Worm (Caenorhabditis elegans) whole organism, late embryonic: ENCODE results near the gene acp-4.

ENCODE experiments used
- C08G9.2 ChIP-seq: sonication (generic microtip); optimal IDR thresholded peaks from 2 replicates; lab custom pipeline; 2016; ENCODE audit warnings: mild to moderate bottlenecking, missing genetic modification characterization, moderate library complexity, missing compliant biosample characterization
- F13H6.1 ChIP-seq: sonication (generic microtip); optimal IDR thresholded peaks from 2 replicates; lab custom pipeline; 2016; ENCODE audit warnings: missing genetic modification characterization, missing compliant biosample characterization
- K09A11.1 ChIP-seq: sonication (generic microtip); optimal IDR thresholded peaks from 2 replicates; lab custom pipeline; 2017; ENCODE audit warnings: antibody characterized with exemption, mild to moderate bottlenecking, missing genetic modification characterization, missing compliant biosample characterization; ENCODE audit not compliant: insufficient read depth
- T23F11.4 ChIP-seq: fragments of 200-800 bp; sonication (Bioruptor generic); optimal IDR thresholded peaks from 2 replicates; lab custom pipeline; 2018; ENCODE audit warnings: mild to moderate bottlenecking, missing genetic modification characterization, missing compliant biosample characterization
- ama-1 ChIP-seq: fragments of 150-350 bp; optimal IDR thresholded peaks from 2 replicates; lab custom pipeline; 2014
- ceh-14 ChIP-seq: sonication (generic microtip); optimal IDR thresholded peaks from 2 replicates; lab custom pipeline; 2016; ENCODE audit warnings: missing genotype, missing genetic modification characterization, missing compliant biosample characterization
- ceh-18 ChIP-seq: sonication (generic microtip); optimal IDR thresholded peaks from 2 replicates; lab custom pipeline; 2016; ENCODE audit warnings: missing genetic modification characterization, missing compliant biosample characterization
- ceh-19 ChIP-seq: fragments of 200-800 bp; sonication (Bioruptor generic); optimal IDR thresholded peaks from 2 replicates; lab custom pipeline; 2018; ENCODE audit warnings: mild to moderate bottlenecking, missing genetic modification characterization, missing compliant biosample characterization
- ceh-2 ChIP-seq: sonication (generic microtip); optimal IDR thresholded peaks from 2 replicates; lab custom pipeline; 2016; ENCODE audit warnings: missing genotype, missing genetic modification characterization, missing compliant biosample characterization
- ceh-31 ChIP-seq: sonication (generic microtip); optimal IDR thresholded peaks from 2 replicates; lab custom pipeline; 2016; ENCODE audit warnings: missing genetic modification characterization, missing compliant biosample characterization
- ceh-34 ChIP-seq: sonication (generic microtip); optimal IDR thresholded peaks from 2 replicates; lab custom pipeline; 2016; ENCODE audit warnings: mild to moderate bottlenecking, missing genetic modification characterization, missing compliant biosample characterization
- ceh-45 ChIP-seq: fragments of 200-800 bp; sonication (Bioruptor generic); IDR thresholded peaks from 2 replicates; pipeline ENCODE4 v1.3.6; 2022; ENCODE audit warnings: missing genetic modification reagents, missing genetic modification characterization, missing compliant biosample characterization
- ceh-48 ChIP-seq: sonication (generic microtip); optimal IDR thresholded peaks from 2 replicates; lab custom pipeline; 2016; ENCODE audit warnings: missing genetic modification characterization, inconsistent platforms, missing compliant biosample characterization
- ceh-6 ChIP-seq: fragments of 200-800 bp; sonication (Bioruptor generic); optimal IDR thresholded peaks from 2 replicates; lab custom pipeline; 2018; ENCODE audit warnings: mild to moderate bottlenecking, missing genetic modification characterization, missing compliant biosample characterization
- ceh-9 ChIP-seq: sonication (generic microtip); optimal IDR thresholded peaks from 2 replicates; lab custom pipeline; 2016; ENCODE audit warnings: mild to moderate bottlenecking, missing genetic modification characterization, inconsistent platforms, missing compliant biosample characterization
- che-1 ChIP-seq: sonication (generic microtip); optimal IDR thresholded peaks from 2 replicates; lab custom pipeline; 2016; ENCODE audit warnings: mild to moderate bottlenecking, missing genetic modification characterization, missing compliant biosample characterization
- dmd-4 ChIP-seq: sonication (generic microtip); optimal IDR thresholded peaks from 2 replicates; lab custom pipeline; 2016; ENCODE audit warnings: borderline replicate concordance, missing genetic modification characterization, missing compliant biosample characterization
- dve-1 ChIP-seq: sonication (generic microtip); optimal IDR thresholded peaks from 2 replicates; lab custom pipeline; 2017; ENCODE audit warnings: antibody characterized with exemption, mild to moderate bottlenecking, missing genetic modification characterization, missing compliant biosample characterization
- elt-4 ChIP-seq: sonication (generic microtip); optimal IDR thresholded peaks from 2 replicates; lab custom pipeline; 2016; ENCODE audit warnings: missing genetic modification characterization, missing compliant biosample characterization
- eyg-1 ChIP-seq: sonication (generic microtip); optimal IDR thresholded peaks from 2 replicates; lab custom pipeline; 2016; ENCODE audit warnings: missing genotype, missing genetic modification characterization, missing compliant biosample characterization
- fax-1 ChIP-seq: sonication (generic microtip); optimal IDR thresholded peaks from 2 replicates; lab custom pipeline; 2016; ENCODE audit warnings: missing genotype, missing genetic modification characterization, missing compliant biosample characterization
- fkh-6 ChIP-seq: sonication (generic microtip); optimal IDR thresholded peaks from 2 replicates; lab custom pipeline; 2016; ENCODE audit warnings: missing genetic modification characterization, missing compliant biosample characterization
- gmeb-2 ChIP-seq: sonication (generic microtip); optimal IDR thresholded peaks from 2 replicates; lab custom pipeline; 2016; ENCODE audit warnings: missing genetic modification characterization, inconsistent platforms, missing compliant biosample characterization
- hlh-13 ChIP-seq: fragments of 200-800 bp; sonication (Bioruptor generic); optimal IDR thresholded peaks from 2 replicates; lab custom pipeline; 2018; ENCODE audit warnings: mild to moderate bottlenecking, missing genetic modification characterization, missing compliant biosample characterization
- hlh-15 ChIP-seq: sonication (generic microtip); optimal IDR thresholded peaks from 2 replicates; lab custom pipeline; 2016; ENCODE audit warnings: missing genetic modification characterization, missing compliant biosample characterization
- hlh-30 ChIP-seq: sonication (generic microtip); optimal IDR thresholded peaks from 2 replicates; lab custom pipeline; 2017; ENCODE audit warnings: antibody characterized with exemption, missing genetic modification characterization, missing compliant biosample characterization; ENCODE audit not compliant: insufficient read depth
- madf-2 ChIP-seq: sonication (generic microtip); optimal IDR thresholded peaks from 2 replicates; lab custom pipeline; 2017; ENCODE audit warnings: missing genetic modification characterization, missing compliant biosample characterization
- nhr-11 ChIP-seq: fragments of 150-350 bp; optimal IDR thresholded peaks from 2 replicates; lab custom pipeline; 2014; ENCODE audit warnings: missing biosample characterization, missing genetic modification characterization
- nhr-232 ChIP-seq: sonication (generic microtip); optimal IDR thresholded peaks from 2 replicates; lab custom pipeline; 2016; ENCODE audit warnings: missing genetic modification characterization, missing compliant biosample characterization
- npax-4 ChIP-seq: sonication (generic microtip); optimal IDR thresholded peaks from 2 replicates; lab custom pipeline; 2016; ENCODE audit warnings: missing genetic modification characterization, missing compliant biosample characterization
- odd-2 ChIP-seq: sonication (generic microtip); optimal IDR thresholded peaks from 2 replicates; lab custom pipeline; 2017; ENCODE audit warnings: antibody characterized with exemption, mild to moderate bottlenecking, missing genetic modification characterization, missing compliant biosample characterization
- pha-2 ChIP-seq: sonication (generic microtip); optimal IDR thresholded peaks from 2 replicates; lab custom pipeline; 2017; ENCODE audit warnings: mild to moderate bottlenecking, missing genetic modification characterization, missing compliant biosample characterization
- pha-4 ChIP-seq: fragments of 150-350 bp; optimal IDR thresholded peaks from 2 replicates; lab custom pipeline; 2018; ENCODE audit warnings: missing biosample characterization, missing genetic modification reagents, missing genetic modification characterization
- pros-1 ChIP-seq: fragments of 150-350 bp; optimal IDR thresholded peaks from 2 replicates; lab custom pipeline; 2014; ENCODE audit warnings: missing biosample characterization, missing genetic modification reagents, missing genetic modification characterization
- ref-2 ChIP-seq: sonication (generic microtip); optimal IDR thresholded peaks from 2 replicates; lab custom pipeline; 2016; ENCODE audit warnings: missing genetic modification characterization, missing compliant biosample characterization
- rnt-1 ChIP-seq: sonication (generic microtip); optimal IDR thresholded peaks from 2 replicates; lab custom pipeline; 2016; ENCODE audit warnings: missing genetic modification characterization, missing compliant biosample characterization
- sdc-2 ChIP-seq: sonication (generic microtip); optimal IDR thresholded peaks from 2 replicates; lab custom pipeline; 2016; ENCODE audit warnings: missing genotype, missing genetic modification characterization, missing compliant biosample characterization
- sox-4 ChIP-seq: sonication (generic microtip); optimal IDR thresholded peaks from 2 replicates; lab custom pipeline; 2017; ENCODE audit warnings: mild to moderate bottlenecking, missing genetic modification characterization, inconsistent platforms, missing compliant biosample characterization
- tbx-2 ChIP-seq: sonication (generic microtip); optimal IDR thresholded peaks from 2 replicates; lab custom pipeline; 2016; ENCODE audit warnings: missing genetic modification characterization, missing compliant biosample characterization
- tbx-7 ChIP-seq: sonication (generic microtip); optimal IDR thresholded peaks from 2 replicates; lab custom pipeline; 2016; ENCODE audit warnings: missing genotype, missing genetic modification characterization, missing compliant biosample characterization
- unc-42 ChIP-seq: sonication (generic microtip); optimal IDR thresholded peaks from 2 replicates; lab custom pipeline; 2016; ENCODE audit warnings: missing genotype, missing genetic modification characterization, missing compliant biosample characterization
- unc-55 ChIP-seq: sonication (generic microtip); optimal IDR thresholded peaks from 2 replicates; lab custom pipeline; 2017; ENCODE audit warnings: missing biosample characterization, missing genetic modification reagents, missing genetic modification characterization
- unc-86 ChIP-seq: sonication (generic microtip); optimal IDR thresholded peaks from 2 replicates; lab custom pipeline; 2016; ENCODE audit warnings: missing genetic modification characterization, missing compliant biosample characterization

acp-4 gene

DNA sequence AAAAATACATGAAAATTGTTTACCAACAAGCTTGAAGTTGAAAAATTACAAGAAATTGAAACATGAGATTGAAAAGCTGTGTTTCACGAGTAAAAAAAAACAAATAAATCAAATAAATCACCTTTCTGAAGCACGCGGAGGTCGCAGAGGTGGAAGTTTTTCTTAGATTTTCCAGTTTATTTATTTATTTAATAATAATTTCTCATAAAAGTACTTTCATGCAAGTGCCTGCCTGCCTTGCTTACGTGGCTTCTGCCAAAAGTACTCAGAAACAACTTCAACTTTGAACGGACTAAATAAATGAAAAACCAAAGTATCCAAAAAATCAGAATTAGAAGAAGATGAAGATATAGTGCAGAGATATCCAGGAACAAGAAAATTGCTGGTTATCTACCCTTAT, 3.0 kb downstream of the acp-4 start, which contains the start of gene acp-2:
Gene acp-2, minus strand, starts transcription at position 101 of the 400 bp plus-strand sequence.
- TF ChIP-seq fax-1 (no peak), unc-86 (tag; lab: Kevin White, UChicago) (no peak), nhr-232 (no peak), rnt-1 (tag; lab: Kevin White, UChicago) (no peak), T23F11.4 (GFP tag; lab: Kevin White, UChicago) (no peak), sdc-2 (tag; lab: Kevin White, UChicago) (no peak), elt-4 (tag; lab: Kevin White, UChicago) (no peak), unc-55 (GFP tag; lab: Kevin White, UChicago) (no peak), unc-42 (tag; lab: Kevin White, UChicago) (no peak), madf-2 (tag; lab: Kevin White, UChicago) (no peak), ceh-31 (no peak), ceh-34 (tag; lab: Kevin White, UChicago) (no peak), ceh-9 (tag; lab: Kevin White, UChicago) (no peak), ceh-6 (GFP tag; lab: Kevin White, UChicago) (no peak), C08G9.2 (tag; lab: Kevin White, UChicago) (no peak), ceh-18 (tag; lab: Kevin White, UChicago) (no peak), K09A11.1 (tag; lab: Kevin White, UChicago) (no peak)
- TF ChIP-seq, all 69 proteins: peak for 0

DNA sequence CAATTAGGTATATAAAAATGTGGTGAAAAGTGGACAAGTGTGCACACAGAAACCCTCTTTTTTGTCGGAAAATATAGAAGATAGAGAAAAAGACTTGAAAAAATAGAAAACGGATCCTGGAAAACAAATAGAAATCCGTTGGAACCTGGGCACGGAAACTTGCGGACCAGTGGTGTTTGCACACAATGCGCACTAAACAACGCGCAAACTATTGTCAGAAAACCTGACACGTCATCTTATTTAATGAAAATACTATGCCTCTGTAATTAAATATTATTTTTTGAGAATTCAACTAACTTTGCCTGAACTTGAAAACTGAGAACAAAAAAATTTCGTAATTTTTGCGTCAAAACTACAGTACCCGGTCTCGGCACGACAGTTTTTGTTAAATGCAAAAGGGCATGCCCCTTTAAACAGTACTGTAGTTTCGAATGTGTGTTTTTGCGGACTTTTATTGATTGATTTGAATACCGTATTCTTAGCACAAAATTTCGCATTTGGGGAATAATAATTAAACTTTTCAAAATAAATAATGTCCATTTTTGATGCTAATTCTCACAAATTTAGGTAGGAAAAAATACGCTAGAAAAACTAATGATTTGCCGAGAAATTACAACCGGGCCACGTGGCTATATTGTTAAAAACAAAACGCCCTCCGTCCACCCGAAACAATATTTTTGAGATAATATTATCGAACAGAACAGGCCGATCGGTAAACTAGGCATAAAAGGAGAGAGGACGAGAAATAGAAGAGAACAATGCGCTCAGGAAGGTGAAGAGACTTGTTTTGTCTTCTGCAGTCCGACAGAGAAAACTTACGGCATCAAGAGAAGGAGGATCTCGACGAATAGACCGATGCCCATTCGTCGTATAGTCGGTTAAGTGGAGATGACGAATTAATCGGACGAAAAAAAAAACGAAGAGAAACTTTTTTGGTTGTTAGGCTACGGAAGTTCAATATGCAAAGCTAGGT, 5.7 kb downstream of the acp-4 start:
- TF ChIP-seq ref-2 (tag; lab: Kevin White, UChicago) (no peak), nhr-11 (tag; lab: Kevin White, UChicago) (no peak), nhr-232 (no peak), ceh-2 (tag; lab: Kevin White, UChicago) (no peak), ceh-19 (GFP tag; lab: Kevin White, UChicago) (no peak), tbx-7 (tag; lab: Kevin White, UChicago) (no peak), pha-4 (tag; lab: Kevin White, UChicago) (no peak), che-1 (tag; lab: Kevin White, UChicago) (no peak)

DNA sequence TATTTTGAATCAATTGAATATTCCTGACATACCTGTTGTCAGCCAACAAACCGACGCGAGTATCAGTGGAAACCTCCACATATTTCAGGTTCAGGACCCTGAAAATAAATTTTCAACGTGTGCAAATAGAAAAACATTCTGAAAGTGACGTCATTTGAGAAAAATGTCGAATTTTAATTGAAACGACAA, 6.3 kb downstream of the acp-4 start, which contains the start of gene F14E5.2:
Gene F14E5.2, minus strand, starts transcription at position 101 of the 189 bp plus-strand sequence.
- TF ChIP-seq sox-4 (tag; lab: Kevin White, UChicago) (no peak), tbx-7 (tag; lab: Kevin White, UChicago) (no peak), F13H6.1 (tag; lab: Kevin White, UChicago) (no peak), T23F11.4 (GFP tag; lab: Kevin White, UChicago) (no peak), ceh-45 (GFP tag; lab: Robert Waterston, UW) (no peak), K09A11.1 (tag; lab: Kevin White, UChicago) (no peak), pros-1 (tag; lab: Kevin White, UChicago) (no peak), fkh-6 (no peak), unc-55 (GFP tag; lab: Kevin White, UChicago) (no peak), dve-1 (tag; lab: Kevin White, UChicago) (no peak), nhr-11 (tag; lab: Kevin White, UChicago) (no peak), hlh-30 (tag; lab: Kevin White, UChicago) (no peak)

DNA sequence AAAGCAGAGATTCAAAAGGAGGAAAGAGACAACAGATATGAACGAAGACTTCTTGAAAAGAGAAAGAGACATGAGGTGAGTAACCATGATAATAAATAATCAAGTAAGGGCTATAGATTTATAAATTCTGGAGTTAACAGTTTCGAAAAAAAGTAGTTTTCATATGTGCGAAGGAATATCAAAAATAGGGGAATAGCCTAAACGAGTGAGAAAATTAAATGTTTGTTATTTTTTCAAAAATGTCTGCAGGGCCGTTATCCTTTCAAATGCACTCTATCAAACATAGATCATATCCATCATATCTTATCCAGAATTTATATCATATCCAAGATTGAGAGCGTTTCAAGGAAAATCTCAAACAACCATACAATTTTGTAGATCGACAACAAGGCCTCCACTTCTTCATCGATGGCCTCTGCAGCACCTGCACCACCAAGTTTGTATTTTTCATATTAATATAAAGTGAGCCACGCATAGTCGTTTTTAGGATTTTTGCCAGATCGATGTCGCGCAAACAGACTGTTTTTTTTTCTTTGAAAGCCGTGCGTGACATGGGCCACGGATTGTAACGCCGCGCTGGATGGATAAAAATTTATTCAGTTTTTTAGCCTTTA, 14.0 kb downstream of the acp-4 start:
- no peak for TF ChIP-seq nhr-11 (tag; lab: Kevin White, UChicago)
- no peak for TF ChIP-seq ama-1 (lab: Kevin White, UChicago)
- no peak for TF ChIP-seq ceh-45 (GFP tag; lab: Robert Waterston, UW)
- no peak for TF ChIP-seq ceh-14 (tag; lab: Kevin White, UChicago)
- TF ChIP-seq C08G9.2 (tag; lab: Kevin White, UChicago), result no peak
- TF ChIP-seq K09A11.1 (tag; lab: Kevin White, UChicago), result no peak
- TF ChIP-seq rnt-1 (tag; lab: Kevin White, UChicago), result no peak
- TF ChIP-seq pha-2 (tag; lab: Kevin White, UChicago), result no peak
- no peak for TF ChIP-seq eyg-1
- no peak for TF ChIP-seq ceh-48 (tag; lab: Kevin White, UChicago)
- TF ChIP-seq dve-1 (tag; lab: Kevin White, UChicago), result no peak
- TF ChIP-seq gmeb-2 (tag; lab: Kevin White, UChicago), result no peak
- TF ChIP-seq dmd-4 (tag; lab: Kevin White, UChicago), result no peak
- TF ChIP-seq hlh-15 (tag; lab: Kevin White, UChicago), result no peak
- TF ChIP-seq tbx-2 (tag; lab: Kevin White, UChicago), result no peak
- TF ChIP-seq npax-4 (tag; lab: Kevin White, UChicago), result no peak
- no peak for TF ChIP-seq hlh-13 (GFP tag; lab: Kevin White, UChicago)
- TF ChIP-seq odd-2, result no peak
- TF ChIP-seq, all 69 proteins: peak for 0
